Worm (Caenorhabditis elegans) whole organism, late embryonic: Measurements from ENCODE around the gene C16D9.1.

ENCODE experiments used
- C08G9.2 ChIP-seq: sonication (generic microtip); optimal IDR thresholded peaks from 2 replicates; lab custom pipeline; 2016; ENCODE audit warnings: mild to moderate bottlenecking, missing genetic modification characterization, moderate library complexity, missing compliant biosample characterization
- C38D4.7 ChIP-seq: fragments of 200-800 bp; sonication (Bioruptor generic); optimal IDR thresholded peaks from 2 replicates; lab custom pipeline; 2018; ENCODE audit warnings: mild to moderate bottlenecking, missing genetic modification characterization, moderate library complexity, missing compliant biosample characterization
- K09A11.1 ChIP-seq: sonication (generic microtip); optimal IDR thresholded peaks from 2 replicates; lab custom pipeline; 2017; ENCODE audit warnings: antibody characterized with exemption, mild to moderate bottlenecking, missing genetic modification characterization, missing compliant biosample characterization; ENCODE audit not compliant: insufficient read depth
- T23F11.4 ChIP-seq: fragments of 200-800 bp; sonication (Bioruptor generic); optimal IDR thresholded peaks from 2 replicates; lab custom pipeline; 2018; ENCODE audit warnings: mild to moderate bottlenecking, missing genetic modification characterization, missing compliant biosample characterization
- Y22D7AL.16 ChIP-seq: sonication (generic microtip); optimal IDR thresholded peaks from 2 replicates; lab custom pipeline; 2016; ENCODE audit warnings: missing genetic modification characterization, missing compliant biosample characterization
- ahr-1 ChIP-seq: sonication (generic microtip); optimal IDR thresholded peaks from 2 replicates; lab custom pipeline; 2016; ENCODE audit warnings: missing genetic modification characterization, missing compliant biosample characterization
- ceh-18 ChIP-seq: sonication (generic microtip); optimal IDR thresholded peaks from 2 replicates; lab custom pipeline; 2016; ENCODE audit warnings: missing genetic modification characterization, missing compliant biosample characterization
- ceh-2 ChIP-seq: sonication (generic microtip); optimal IDR thresholded peaks from 2 replicates; lab custom pipeline; 2016; ENCODE audit warnings: missing genotype, missing genetic modification characterization, missing compliant biosample characterization
- ceh-22 ChIP-seq: sonication (generic microtip); optimal IDR thresholded peaks from 2 replicates; lab custom pipeline; 2017; ENCODE audit warnings: missing biosample characterization, missing genetic modification characterization
- ceh-24 ChIP-seq: sonication (generic microtip); optimal IDR thresholded peaks from 2 replicates; lab custom pipeline; 2016; ENCODE audit warnings: mild to moderate bottlenecking, missing genetic modification characterization, missing compliant biosample characterization
- ceh-30 ChIP-seq: fragments of 150-350 bp; optimal IDR thresholded peaks from 2 replicates; lab custom pipeline; 2014; ENCODE audit warnings: missing biosample characterization, missing genetic modification characterization
- ceh-34 ChIP-seq: sonication (generic microtip); optimal IDR thresholded peaks from 2 replicates; lab custom pipeline; 2016; ENCODE audit warnings: mild to moderate bottlenecking, missing genetic modification characterization, missing compliant biosample characterization
- ceh-6 ChIP-seq: fragments of 200-800 bp; sonication (Bioruptor generic); optimal IDR thresholded peaks from 2 replicates; lab custom pipeline; 2018; ENCODE audit warnings: mild to moderate bottlenecking, missing genetic modification characterization, missing compliant biosample characterization
- ceh-9 ChIP-seq: sonication (generic microtip); optimal IDR thresholded peaks from 2 replicates; lab custom pipeline; 2016; ENCODE audit warnings: mild to moderate bottlenecking, missing genetic modification characterization, inconsistent platforms, missing compliant biosample characterization
- che-1 ChIP-seq: sonication (generic microtip); optimal IDR thresholded peaks from 2 replicates; lab custom pipeline; 2016; ENCODE audit warnings: mild to moderate bottlenecking, missing genetic modification characterization, missing compliant biosample characterization
- dve-1 ChIP-seq: sonication (generic microtip); optimal IDR thresholded peaks from 2 replicates; lab custom pipeline; 2017; ENCODE audit warnings: antibody characterized with exemption, mild to moderate bottlenecking, missing genetic modification characterization, missing compliant biosample characterization
- elt-2 ChIP-seq: sonication (generic microtip); optimal IDR thresholded peaks from 2 replicates; lab custom pipeline; 2016; ENCODE audit warnings: missing genetic modification reagents, missing genetic modification characterization, missing compliant biosample characterization
- eyg-1 ChIP-seq: sonication (generic microtip); optimal IDR thresholded peaks from 2 replicates; lab custom pipeline; 2016; ENCODE audit warnings: missing genotype, missing genetic modification characterization, missing compliant biosample characterization
- fax-1 ChIP-seq: sonication (generic microtip); optimal IDR thresholded peaks from 2 replicates; lab custom pipeline; 2016; ENCODE audit warnings: missing genotype, missing genetic modification characterization, missing compliant biosample characterization
- fkh-6 ChIP-seq: sonication (generic microtip); optimal IDR thresholded peaks from 2 replicates; lab custom pipeline; 2016; ENCODE audit warnings: missing genetic modification characterization, missing compliant biosample characterization
- gmeb-2 ChIP-seq: sonication (generic microtip); optimal IDR thresholded peaks from 2 replicates; lab custom pipeline; 2016; ENCODE audit warnings: missing genetic modification characterization, inconsistent platforms, missing compliant biosample characterization
- lin-11 ChIP-seq: fragments of 200-800 bp; sonication (Bioruptor generic); optimal IDR thresholded peaks from 2 replicates; lab custom pipeline; 2018; ENCODE audit warnings: mild to moderate bottlenecking, missing genetic modification characterization, missing compliant biosample characterization
- nhr-11 ChIP-seq: fragments of 150-350 bp; optimal IDR thresholded peaks from 2 replicates; lab custom pipeline; 2014; ENCODE audit warnings: missing biosample characterization, missing genetic modification characterization
- odd-2 ChIP-seq: sonication (generic microtip); optimal IDR thresholded peaks from 2 replicates; lab custom pipeline; 2017; ENCODE audit warnings: antibody characterized with exemption, mild to moderate bottlenecking, missing genetic modification characterization, missing compliant biosample characterization
- pag-3 ChIP-seq: sonication (generic microtip); optimal IDR thresholded peaks from 2 replicates; lab custom pipeline; 2016; ENCODE audit warnings: missing compliant biosample characterization, missing genetic modification characterization, borderline replicate concordance
- pha-2 ChIP-seq: sonication (generic microtip); optimal IDR thresholded peaks from 2 replicates; lab custom pipeline; 2017; ENCODE audit warnings: mild to moderate bottlenecking, missing genetic modification characterization, missing compliant biosample characterization
- pha-4 ChIP-seq: fragments of 150-350 bp; optimal IDR thresholded peaks from 2 replicates; lab custom pipeline; 2018; ENCODE audit warnings: missing biosample characterization, missing genetic modification reagents, missing genetic modification characterization
- pqm-1 ChIP-seq: sonication (generic microtip); optimal IDR thresholded peaks from 2 replicates; lab custom pipeline; 2016; ENCODE audit warnings: missing genetic modification characterization, missing compliant biosample characterization
- pros-1 ChIP-seq: fragments of 150-350 bp; optimal IDR thresholded peaks from 2 replicates; lab custom pipeline; 2014; ENCODE audit warnings: missing biosample characterization, missing genetic modification reagents, missing genetic modification characterization
- sdc-2 ChIP-seq: sonication (generic microtip); optimal IDR thresholded peaks from 2 replicates; lab custom pipeline; 2016; ENCODE audit warnings: missing genotype, missing genetic modification characterization, missing compliant biosample characterization
- sox-4 ChIP-seq: sonication (generic microtip); optimal IDR thresholded peaks from 2 replicates; lab custom pipeline; 2017; ENCODE audit warnings: mild to moderate bottlenecking, missing genetic modification characterization, inconsistent platforms, missing compliant biosample characterization
- syd-9 ChIP-seq: sonication (generic microtip); optimal IDR thresholded peaks from 2 replicates; lab custom pipeline; 2016; ENCODE audit warnings: mild to moderate bottlenecking, missing genetic modification characterization, moderate library complexity, missing compliant biosample characterization
- tbx-2 ChIP-seq: sonication (generic microtip); optimal IDR thresholded peaks from 2 replicates; lab custom pipeline; 2016; ENCODE audit warnings: missing genetic modification characterization, missing compliant biosample characterization
- tbx-7 ChIP-seq: sonication (generic microtip); optimal IDR thresholded peaks from 2 replicates; lab custom pipeline; 2016; ENCODE audit warnings: missing genotype, missing genetic modification characterization, missing compliant biosample characterization
- ttx-3 ChIP-seq: sonication (generic microtip); optimal IDR thresholded peaks from 2 replicates; lab custom pipeline; 2016; ENCODE audit warnings: missing genetic modification reagents, missing genetic modification characterization, missing compliant biosample characterization
- unc-42 ChIP-seq: sonication (generic microtip); optimal IDR thresholded peaks from 2 replicates; lab custom pipeline; 2016; ENCODE audit warnings: missing genotype, missing genetic modification characterization, missing compliant biosample characterization
- unc-86 ChIP-seq: sonication (generic microtip); optimal IDR thresholded peaks from 2 replicates; lab custom pipeline; 2016; ENCODE audit warnings: missing genetic modification characterization, missing compliant biosample characterization

Gene C16D9.1

ce11 chrV:8280770-8281169, 21.7 kb downstream of the C16D9.1 start, which contains the start of gene str-135:
Gene str-135, minus strand, starts transcription at chrV:8280870.
- TF ChIP-seq C08G9.2 (tag; lab: Kevin White, UChicago): no peak
- no peak for TF ChIP-seq ceh-18
- TF ChIP-seq elt-2 (tag; lab: Kevin White, UChicago): no peak
- no peak for TF ChIP-seq fax-1 (tag; lab: Kevin White, UChicago)
- TF ChIP-seq gmeb-2 (tag; lab: Kevin White, UChicago): no peak
- TF ChIP-seq tbx-2: no peak
- TF ChIP-seq ceh-34: no peak
- TF ChIP-seq Y22D7AL.16 (tag; lab: Kevin White, UChicago): no peak
- TF ChIP-seq ceh-22 (tag; lab: Kevin White, UChicago): no peak
- no peak for TF ChIP-seq unc-42 (tag; lab: Kevin White, UChicago)
- no peak for TF ChIP-seq T23F11.4

- TF ChIP-seq dve-1 (no peak), ceh-6 (GFP tag; lab: Kevin White, UChicago) (no peak), ttx-3 (tag; lab: Kevin White, UChicago) (no peak), syd-9 (tag; lab: Kevin White, UChicago) (no peak), odd-2 (tag; lab: Kevin White, UChicago) (no peak)
These were observed 22.5 kb downstream of the C16D9.1 start for ce11 chrV:8281646-8282045.

ce11 chrV:8282933-8283332, 23.8 kb downstream of the C16D9.1 start:
- TF ChIP-seq gmeb-2 (tag; lab: Kevin White, UChicago): no peak
- TF ChIP-seq ceh-9 (tag; lab: Kevin White, UChicago): no peak
- no peak for TF ChIP-seq sox-4
- no peak for TF ChIP-seq eyg-1 (tag; lab: Kevin White, UChicago)
- TF ChIP-seq pag-3 (tag; lab: Kevin White, UChicago): no peak
- no peak for TF ChIP-seq pha-4 (tag; lab: Kevin White, UChicago)
- TF ChIP-seq ceh-30 (tag; lab: Kevin White, UChicago): no peak
- TF ChIP-seq tbx-7: no peak
- no peak for TF ChIP-seq C38D4.7 (GFP tag; lab: Kevin White, UChicago)
- TF ChIP-seq ceh-2 (tag; lab: Kevin White, UChicago): no peak
- TF ChIP-seq unc-86 (tag; lab: Kevin White, UChicago): no peak
- no peak for TF ChIP-seq pros-1 (tag; lab: Kevin White, UChicago)
- TF ChIP-seq sdc-2 (tag; lab: Kevin White, UChicago): no peak
- no peak for TF ChIP-seq K09A11.1 (tag; lab: Kevin White, UChicago)
- TF ChIP-seq pha-2 (tag; lab: Kevin White, UChicago): no peak
- TF ChIP-seq ceh-24: no peak
- no peak for TF ChIP-seq che-1 (tag; lab: Kevin White, UChicago)

ce11 chrV:8284800-8285199, 25.7 kb downstream of the C16D9.1 start, which contains the start of gene slc-17.5:
Gene slc-17.5, minus strand, starts transcription at chrV:8284900.
- TF ChIP-seq pqm-1: no peak
- no peak for TF ChIP-seq fkh-6 (tag; lab: Kevin White, UChicago)
- no peak for TF ChIP-seq lin-11
- no peak for TF ChIP-seq tbx-7
- TF ChIP-seq odd-2 (tag; lab: Kevin White, UChicago): no peak
- TF ChIP-seq ceh-9 (tag; lab: Kevin White, UChicago): no peak
- no peak for TF ChIP-seq ahr-1 (tag; lab: Kevin White, UChicago)
- TF ChIP-seq nhr-11 (tag; lab: Kevin White, UChicago): no peak
- TF ChIP-seq, all 69 proteins: peak for 0
